Fruit fly (Drosophila melanogaster) S2 (cell line): ENCODE measurements around the gene cpb.

Source experiments
- CG8478 ChIP-seq: fragments of >200 bp; optimal IDR thresholded peaks from 2 replicates; lab custom pipeline; 2018
- CTCF ChIP-seq, 2 experiments: fragments of >200 bp; optimal IDR thresholded peaks; 2 replicates each; lab custom pipeline; 2018

DNA sequence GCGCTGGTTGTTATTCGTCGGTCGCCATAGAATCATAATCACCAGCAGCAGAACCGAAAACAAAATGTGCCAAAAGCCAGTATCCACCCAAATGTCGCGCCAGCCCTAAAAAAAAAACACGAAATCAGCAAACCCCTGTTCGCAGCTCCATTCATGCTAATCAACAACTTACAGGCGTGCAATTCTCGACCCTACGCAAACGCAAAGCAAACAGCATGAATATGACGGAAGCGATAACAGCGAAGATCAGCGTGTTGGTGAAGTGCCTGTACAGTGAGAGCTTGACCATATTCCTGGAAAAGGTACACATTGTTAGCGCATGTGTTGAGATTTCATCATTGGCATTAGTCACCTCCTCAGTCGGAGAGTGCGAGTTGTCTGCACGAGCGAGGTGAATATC, 3.4 kb downstream of the cpb start:
- TF ChIP-seq CG8478 (lab: Kevin White, UChicago) (no peak), CTCF (optimal IDR thresholded peaks at IDR 0.05; lab: Kevin White, UChicago) (no peak)
